Worm (Caenorhabditis elegans): ENCODE measurements around the gene taf-2.

DNA sequence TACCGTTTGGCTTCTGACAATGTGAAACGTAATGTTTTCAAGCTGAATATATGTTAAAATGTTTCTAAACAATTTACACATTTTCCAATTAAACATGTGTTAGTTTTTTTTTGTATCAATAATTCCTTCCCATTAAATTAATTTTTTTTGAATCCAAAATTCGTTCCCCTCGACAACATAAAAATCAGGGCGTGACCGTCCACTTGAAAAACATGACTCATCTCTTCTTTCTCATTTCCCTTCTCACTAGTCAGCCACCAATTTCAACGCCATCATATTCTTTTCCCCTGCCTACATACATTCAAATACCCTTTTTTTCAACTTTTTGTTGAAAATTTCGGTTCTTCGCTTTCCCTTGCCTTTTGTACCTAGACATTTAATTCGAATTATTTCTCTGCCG, 39.1 kb upstream of the taf-2 start:
- TF ChIP-seq nhr-77 (tag; optimal IDR thresholded peaks at IDR 0.05) (no peak), nhr-25 (tag; optimal IDR thresholded peaks at IDR 0.05) (no peak)
